Fruit fly (Drosophila melanogaster): Measurements from ENCODE around the gene CG2898.

dm6 chrX:10375216-10375615, at the start of gene CG2898, which contains the start of gene CG32686:
- TF ChIP-seq CG15710 (tag; optimal IDR thresholded peaks at IDR 0.05): no peak
- TF ChIP-seq CG17806 (tag; optimal IDR thresholded peaks at IDR 0.05): no peak
- TF ChIP-seq CG32121 (GFP tag; IDR thresholded peaks at IDR 0.05): no peak
- TF ChIP-seq CG4496 (GFP tag; IDR thresholded peaks at IDR 0.05): no peak
- no peak for TF ChIP-seq Snoo (tag; optimal IDR thresholded peaks at IDR 0.05)
- TF ChIP-seq EcR (GFP tag; optimal IDR thresholded peaks at IDR 0.05): no peak
- TF ChIP-seq CG13204 (GFP tag; optimal IDR thresholded peaks at IDR 0.05): no peak
- TF ChIP-seq CG14655 (GFP tag; optimal IDR thresholded peaks at IDR 0.05): no peak
- no peak for TF ChIP-seq Pif1B (GFP tag; optimal IDR thresholded peaks at IDR 0.05)
- TF ChIP-seq CG12605 (GFP tag; IDR thresholded peaks at IDR 0.05): no peak
- no peak for TF ChIP-seq CG9948 (tag; optimal IDR thresholded peaks at IDR 0.05)
- no peak for TF ChIP-seq fd96Ca (GFP tag; IDR thresholded peaks at IDR 0.05)
